Fruit fly (Drosophila melanogaster): ENCODE results near the gene Smr.
A peak's percentile ranks its signal among the peaks of the same experiment; 100 is the strongest.

DNA sequence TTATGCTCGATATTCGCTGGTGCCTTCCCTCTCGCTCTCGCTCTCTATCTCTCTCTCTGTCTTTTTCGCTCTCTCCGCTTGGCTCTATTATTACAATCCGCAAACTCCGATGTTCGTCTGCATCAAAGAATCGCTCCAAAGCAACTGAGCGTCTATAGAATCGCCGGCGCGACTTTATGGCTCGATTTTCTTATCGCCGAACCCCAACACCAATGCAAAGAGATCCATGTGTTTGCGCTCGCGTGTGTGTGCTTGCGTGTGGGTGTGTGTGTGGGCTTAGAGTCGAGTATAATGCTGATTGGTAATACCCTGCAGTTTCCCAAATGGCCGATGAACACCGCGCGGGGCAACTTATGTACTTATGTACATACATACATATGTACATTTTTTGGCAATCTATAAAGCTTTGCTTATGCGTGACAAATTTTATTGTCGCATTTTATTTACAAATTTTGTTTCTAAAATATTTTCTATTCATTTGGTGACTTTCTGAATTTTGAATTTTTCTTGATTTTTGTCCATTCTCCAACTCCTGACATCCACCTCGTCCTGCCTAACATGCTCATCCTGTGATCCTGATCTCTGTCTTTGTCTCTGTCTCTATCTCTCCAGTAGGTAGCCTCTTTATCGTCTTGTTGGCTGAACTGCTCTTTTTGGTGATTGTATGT is 18.2 kb upstream of the Smr start, which contains the start of gene Paics:
- TF ChIP-seq Ets98B (GFP tag; IDR thresholded peaks at IDR 0.05) (peak; percentile 54), EcR (GFP tag; optimal IDR thresholded peaks at IDR 0.05) (peak; percentile 16), Snoo (tag; optimal IDR thresholded peaks at IDR 0.05) (peak; percentile 59), CG12605 (GFP tag; IDR thresholded peaks at IDR 0.05) (no peak), Pif1B (GFP tag; optimal IDR thresholded peaks at IDR 0.05) (peak; percentile 67), CG10348 (GFP tag; IDR thresholded peaks at IDR 0.05) (no peak), gl (tag; optimal IDR thresholded peaks at IDR 0.05) (peak; percentile 14), CG14655 (GFP tag; optimal IDR thresholded peaks at IDR 0.05) (peak; percentile 74), CG9948 (tag; optimal IDR thresholded peaks at IDR 0.05) (peak; percentile 50)
